Worm (Caenorhabditis elegans) whole organism, L2 larva: ENCODE data around the gene D1086.7.
A peak's percentile ranks its signal among the peaks of the same experiment; 100 is the strongest.

Experiments
- C34F6.9 ChIP-seq: fragments of 150-350 bp; optimal IDR thresholded peaks from 2 replicates; lab custom pipeline; 2014; ENCODE audit warnings: missing biosample characterization, missing genetic modification characterization
- F13H6.1 ChIP-seq: sonication (generic microtip); optimal IDR thresholded peaks from 2 replicates; lab custom pipeline; 2016; ENCODE audit warnings: missing genetic modification characterization, missing compliant biosample characterization
- ceh-82 ChIP-seq: fragments of 150-350 bp; optimal IDR thresholded peaks from 2 replicates; lab custom pipeline; 2014; ENCODE audit warnings: missing biosample characterization, missing genetic modification characterization
- crh-2 ChIP-seq: sonication (generic microtip); optimal IDR thresholded peaks from 2 replicates; lab custom pipeline; 2017; ENCODE audit warnings: missing biosample characterization, missing genetic modification characterization
- elt-3 ChIP-seq: sonication (generic microtip); optimal IDR thresholded peaks from 2 replicates; lab custom pipeline; 2017; ENCODE audit warnings: missing biosample characterization, missing genetic modification characterization
- fos-1 ChIP-seq: fragments of 150-350 bp; optimal IDR thresholded peaks from 2 replicates; lab custom pipeline; 2014; ENCODE audit warnings: missing biosample characterization, missing genetic modification characterization
- gmeb-1 ChIP-seq: fragments of 150-350 bp; optimal IDR thresholded peaks from 2 replicates; lab custom pipeline; 2014; ENCODE audit warnings: missing biosample characterization, missing genetic modification characterization
- lin-11 ChIP-seq: fragments of 150-350 bp; sonication (generic microtip); optimal IDR thresholded peaks from 2 replicates; lab custom pipeline; 2014; ENCODE audit warnings: missing biosample characterization, missing genetic modification characterization, inconsistent platforms, mixed read lengths
- lin-13 ChIP-seq: fragments of 150-350 bp; optimal IDR thresholded peaks from 2 replicates; lab custom pipeline; 2014; ENCODE audit warnings: missing biosample characterization, missing genetic modification reagents, missing genetic modification characterization
- lin-39 ChIP-seq: fragments of 150-350 bp; optimal IDR thresholded peaks from 2 replicates; lab custom pipeline; 2014; ENCODE audit warnings: missing biosample characterization, missing genetic modification reagents, missing genetic modification characterization
- lsy-2 ChIP-seq, 2 experiments: fragments of 150-350 bp in 1 of 2; sonication (generic microtip) in 1 of 2; optimal IDR thresholded peaks; 2 replicates each; lab custom pipeline; 2014 to 2017; ENCODE audit warnings: missing biosample characterization in 2 of 2, missing genetic modification characterization in 2 of 2
- mab-5 ChIP-seq: fragments of 150-350 bp; optimal IDR thresholded peaks from 2 replicates; lab custom pipeline; 2014; ENCODE audit warnings: missing biosample characterization, missing genetic modification characterization
- mbf-1 ChIP-seq: sonication (generic microtip); optimal IDR thresholded peaks from 2 replicates; lab custom pipeline; 2017; ENCODE audit warnings: missing biosample characterization, missing genetic modification characterization
- mdl-1 ChIP-seq, 2 experiments: fragments of 150-350 bp in 1 of 2; sonication (generic microtip) in 1 of 2; optimal IDR thresholded peaks; 2 replicates each; lab custom pipeline; 2017; ENCODE audit warnings: missing biosample characterization in 2 of 2, missing genetic modification characterization in 2 of 2
- nhr-11 ChIP-seq: fragments of 150-350 bp; optimal IDR thresholded peaks from 2 replicates; lab custom pipeline; 2014; ENCODE audit warnings: missing biosample characterization, missing genetic modification characterization
- nhr-12 ChIP-seq: fragments of 150-350 bp; optimal IDR thresholded peaks from 2 replicates; lab custom pipeline; 2014; ENCODE audit warnings: missing biosample characterization, missing genetic modification characterization
- nhr-129 ChIP-seq: fragments of 150-350 bp; optimal IDR thresholded peaks from 2 replicates; lab custom pipeline; 2014; ENCODE audit warnings: missing biosample characterization, missing genetic modification characterization
- nhr-21 ChIP-seq: fragments of 150-350 bp; optimal IDR thresholded peaks from 2 replicates; lab custom pipeline; 2014; ENCODE audit warnings: missing biosample characterization, missing genetic modification characterization
- nhr-23 ChIP-seq: fragments of 150-350 bp; optimal IDR thresholded peaks from 2 replicates; lab custom pipeline; 2014; ENCODE audit warnings: missing biosample characterization, missing genetic modification reagents, missing genetic modification characterization
- nhr-25 ChIP-seq: fragments of 150-350 bp; sonication (generic microtip); optimal IDR thresholded peaks from 3 replicates; lab custom pipeline; 2014; ENCODE audit warnings: missing biosample characterization, missing genetic modification characterization
- nhr-6 ChIP-seq: fragments of 150-350 bp; optimal IDR thresholded peaks from 2 replicates; lab custom pipeline; 2014; ENCODE audit warnings: missing biosample characterization, missing genetic modification characterization
- nhr-77 ChIP-seq: fragments of 150-350 bp; optimal IDR thresholded peaks from 2 replicates; lab custom pipeline; 2014; ENCODE audit warnings: missing biosample characterization, missing genetic modification characterization
- peb-1 ChIP-seq: fragments of 150-350 bp; optimal IDR thresholded peaks from 2 replicates; lab custom pipeline; 2014; ENCODE audit warnings: missing biosample characterization, missing genetic modification characterization
- sem-4 ChIP-seq: fragments of 150-350 bp; optimal IDR thresholded peaks from 2 replicates; lab custom pipeline; 2014; ENCODE audit warnings: missing biosample characterization, missing genetic modification reagents, missing genetic modification characterization
- sma-3 ChIP-seq: sonication (generic microtip); optimal IDR thresholded peaks from 2 replicates; lab custom pipeline; 2016; ENCODE audit warnings: missing genetic modification reagents, missing genetic modification characterization, missing compliant biosample characterization
- sma-9 ChIP-seq, 2 experiments: fragments of 150-350 bp in 1 of 2; sonication (generic microtip) in 1 of 2; optimal IDR thresholded peaks; 2 replicates each; lab custom pipeline; 2014 to 2016; ENCODE audit warnings: missing genetic modification characterization in 2 of 2, mild to moderate bottlenecking in 1 of 2, missing biosample characterization in 1 of 2, missing compliant biosample characterization in 1 of 2, missing genetic modification reagents in 1 of 2, moderate library complexity in 1 of 2
- snpc-4 ChIP-seq: fragments of 150-350 bp; optimal IDR thresholded peaks from 2 replicates; lab custom pipeline; 2014; ENCODE audit warnings: missing biosample characterization, missing genetic modification characterization
- unc-39 ChIP-seq: fragments of 150-350 bp; optimal IDR thresholded peaks from 2 replicates; lab custom pipeline; 2014; ENCODE audit warnings: missing biosample characterization, missing genetic modification characterization
- unc-55 ChIP-seq: fragments of 150-350 bp; sonication (generic microtip); optimal IDR thresholded peaks from 3 replicates; lab custom pipeline; 2014; ENCODE audit warnings: missing biosample characterization, missing genetic modification reagents, missing genetic modification characterization
- unc-62 ChIP-seq: fragments of 150-350 bp; optimal IDR thresholded peaks from 2 replicates; lab custom pipeline; 2014; ENCODE audit warnings: missing biosample characterization, missing genetic modification reagents, missing genetic modification characterization
- zag-1 ChIP-seq: fragments of 150-350 bp; optimal IDR thresholded peaks from 2 replicates; lab custom pipeline; 2014; ENCODE audit warnings: missing biosample characterization, missing genetic modification characterization
- ztf-1 ChIP-seq: fragments of 200-800 bp; sonication (Bioruptor generic); conservative IDR thresholded peaks from 2 replicates; pipeline ENCODE4 v1.3.6; 2022; ENCODE audit warnings: missing genetic modification characterization, missing compliant biosample characterization
- ztf-4 ChIP-seq: fragments of 150-350 bp; optimal IDR thresholded peaks from 2 replicates; lab custom pipeline; 2014; ENCODE audit warnings: missing biosample characterization, missing genetic modification characterization

Gene D1086.7

ce11 chrV:14092403-14092802 lies 8.3 kb downstream of the D1086.7 start, which contains the start of gene D1086.3 (continued):
- no peak for TF ChIP-seq ceh-82 (tag; lab: Kevin White, UChicago)
- peak; percentile 1 for TF ChIP-seq fos-1
- TF ChIP-seq zag-1 (tag; lab: Kevin White, UChicago): no peak
- TF ChIP-seq unc-55: no peak
- TF ChIP-seq lin-39 (tag; lab: Kevin White, UChicago): no peak
- peak in 1 of 2 experiments; percentile 44 for TF ChIP-seq lsy-2 (tag; optimal IDR thresholded peaks at IDR 0.05; lab: Kevin White, UChicago)
- no peak for TF ChIP-seq nhr-23 (tag; lab: Kevin White, UChicago)
- 0 out of 2 replicates have a peak, but pooled peaks have one; percentile 30 for TF ChIP-seq ztf-1 (GFP tag; lab: Robert Waterston, UW)
- TF ChIP-seq nhr-11 (tag; lab: Kevin White, UChicago): no peak

ce11 chrV:14093805-14094204 lies 9.7 kb downstream of the D1086.7 start, which contains the start of gene D1086.8:
Gene D1086.8, plus strand, starts transcription at chrV:14094105.
- TF ChIP-seq peb-1 (no peak), C34F6.9 (peak; percentile 4), F13H6.1 (tag; lab: Kevin White, UChicago) (no peak), sem-4 (tag; lab: Kevin White, UChicago) (no peak), crh-2 (tag; lab: Kevin White, UChicago) (no peak), mdl-1 (tag; optimal IDR thresholded peaks at IDR 0.05; lab: Kevin White, UChicago) (no peak), lin-13 (no peak), unc-39 (no peak)

- TF ChIP-seq ztf-1 (GFP tag; lab: Robert Waterston, UW) (no peak), elt-3 (tag; lab: Kevin White, UChicago) (no peak), nhr-77 (no peak), gmeb-1 (tag; lab: Kevin White, UChicago) (no peak), mdl-1 (tag; optimal IDR thresholded peaks at IDR 0.05; lab: Kevin White, UChicago) (no peak), ztf-4 (tag; lab: Kevin White, UChicago) (no peak), unc-39 (no peak)
Observed at ce11 chrV:14094546-14094945, 10.5 kb downstream of the D1086.7 start.

- TF ChIP-seq nhr-12 (no peak), mab-5 (peak; percentile 24), mdl-1 (tag; optimal IDR thresholded peaks at IDR 0.05; lab: Kevin White, UChicago) (peak in 1 of 2 experiments; percentile 3), fos-1 (peak; percentile 26), sma-9 (GFP tag; optimal IDR thresholded peaks at IDR 0.05; lab: Kevin White, UChicago) (peak; percentile 84), sma-9 (tag; optimal IDR thresholded peaks at IDR 0.05; lab: Kevin White, UChicago) (no peak), ztf-1 (GFP tag; lab: Robert Waterston, UW) (no peak), nhr-21 (tag; lab: Kevin White, UChicago) (peak; percentile 72), sma-3 (GFP tag; lab: Kevin White, UChicago) (peak; percentile 57), nhr-25 (tag; lab: Kevin White, UChicago) (peak; percentile 65)
- TF ChIP-seq, all 48 proteins: peak for 7
Observed at ce11 chrV:14094953-14095352, 10.9 kb downstream of the D1086.7 start.

ce11 chrV:14097358-14097757 lies 13.3 kb downstream of the D1086.7 start:
- TF ChIP-seq snpc-4 (no peak), gmeb-1 (tag; lab: Kevin White, UChicago) (no peak), nhr-11 (tag; lab: Kevin White, UChicago) (no peak), lin-13 (no peak), mbf-1 (tag; lab: Kevin White, UChicago) (no peak), lsy-2 (tag; optimal IDR thresholded peaks at IDR 0.05; lab: Kevin White, UChicago) (no peak), lin-11 (no peak), zag-1 (tag; lab: Kevin White, UChicago) (no peak), lin-39 (tag; lab: Kevin White, UChicago) (no peak), nhr-6 (tag; lab: Kevin White, UChicago) (no peak)
- TF ChIP-seq, all 48 proteins: peak for 0

- TF ChIP-seq ceh-82 (tag; lab: Kevin White, UChicago) (no peak), nhr-129 (tag; lab: Kevin White, UChicago) (peak; percentile 23), F13H6.1 (tag; lab: Kevin White, UChicago) (peak; percentile 53), crh-2 (tag; lab: Kevin White, UChicago) (no peak), lin-39 (tag; lab: Kevin White, UChicago) (no peak), unc-62 (GFP tag; lab: Kevin White, UChicago) (no peak)
- TF ChIP-seq, all 48 proteins: peak for 2
Observed at ce11 chrV:14098519-14098918, 14.4 kb downstream of the D1086.7 start, which contains the start of the genes D1086.2 and D1086.1. Gene D1086.2, minus strand, starts transcription at chrV:14098668. Gene D1086.1, plus strand, starts transcription at chrV:14098858.
